Worm (Caenorhabditis elegans): ENCODE results near the gene C34F6.5.

- TF ChIP-seq zim-3 (tag; optimal IDR thresholded peaks at IDR 0.05), result no peak
- no peak for TF ChIP-seq F10E7.11 (tag; optimal IDR thresholded peaks at IDR 0.05)
Observed at ce11 chrX:11185498-11185897, 23.2 kb downstream of the C34F6.5 start, which contains the start of gene gnrr-7.

Measured in whole organism, young adult.